Worm (Caenorhabditis elegans) whole organism, L3 larva: ENCODE measurements around the gene F08C6.5.

Source experiments
- R02D3.7 ChIP-seq: fragments of 150-350 bp; optimal IDR thresholded peaks from 2 replicates; lab custom pipeline; 2014; ENCODE audit warnings: missing biosample characterization, missing genetic modification characterization
- ceh-16 ChIP-seq: sonication (generic microtip); optimal IDR thresholded peaks from 2 replicates; lab custom pipeline; 2017; ENCODE audit warnings: missing biosample characterization, missing genetic modification characterization
- fos-1 ChIP-seq: fragments of 150-350 bp; optimal IDR thresholded peaks from 2 replicates; lab custom pipeline; 2014; ENCODE audit warnings: missing biosample characterization, missing genetic modification characterization
- lin-15B ChIP-seq: fragments of 150-350 bp; optimal IDR thresholded peaks from 2 replicates; lab custom pipeline; 2014; ENCODE audit warnings: missing biosample characterization, missing genetic modification characterization
- lin-39 ChIP-seq: fragments of 150-350 bp; optimal IDR thresholded peaks from 2 replicates; lab custom pipeline; 2018; ENCODE audit warnings: missing biosample characterization, missing genetic modification reagents, missing genetic modification characterization
- nhr-11 ChIP-seq: fragments of 150-350 bp; optimal IDR thresholded peaks from 2 replicates; lab custom pipeline; 2014; ENCODE audit warnings: missing biosample characterization, missing genetic modification characterization
- nhr-28 ChIP-seq: fragments of 150-350 bp; optimal IDR thresholded peaks from 2 replicates; lab custom pipeline; 2014; ENCODE audit warnings: missing biosample characterization, missing genetic modification characterization
- nhr-76 ChIP-seq: fragments of 150-350 bp; sonication (generic microtip); optimal IDR thresholded peaks from 5 replicates; lab custom pipeline; 2014; ENCODE audit warnings: missing biosample characterization, missing genetic modification characterization
- pqm-1 ChIP-seq: fragments of 150-350 bp; optimal IDR thresholded peaks from 2 replicates; lab custom pipeline; 2017; ENCODE audit warnings: missing biosample characterization, missing genetic modification characterization, inconsistent platforms
- snpc-4 ChIP-seq: fragments of 150-350 bp; optimal IDR thresholded peaks from 2 replicates; lab custom pipeline; 2014; ENCODE audit warnings: missing biosample characterization, missing genetic modification characterization
- ztf-11 ChIP-seq: fragments of 150-350 bp; optimal IDR thresholded peaks from 2 replicates; lab custom pipeline; 2014; ENCODE audit warnings: missing biosample characterization, missing genetic modification characterization

DNA sequence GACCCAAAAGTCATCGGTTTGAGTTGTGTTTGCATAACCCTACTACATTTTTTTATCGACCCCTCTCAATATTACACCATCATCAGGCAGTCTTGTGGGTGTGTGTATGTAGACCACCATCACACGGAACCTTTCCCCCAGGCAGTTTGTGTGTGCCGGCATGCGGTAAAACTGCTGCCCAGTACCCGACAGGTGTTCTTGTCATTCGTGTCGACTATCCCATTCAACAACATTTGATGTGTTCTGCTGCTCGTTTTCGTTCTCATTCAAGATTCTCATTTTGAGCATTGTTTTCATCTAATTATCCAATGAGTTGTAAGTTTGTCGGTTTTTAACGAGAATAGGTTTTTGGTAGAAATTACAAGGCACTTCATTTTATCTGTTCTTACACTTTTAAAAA is 36.6 kb upstream of the F08C6.5 start:
- TF ChIP-seq ztf-11 (tag; lab: Kevin White, UChicago): no peak
- no peak for TF ChIP-seq R02D3.7 (tag; lab: Kevin White, UChicago)
- TF ChIP-seq ceh-16 (tag; lab: Kevin White, UChicago): no peak
- TF ChIP-seq snpc-4 (tag; lab: Kevin White, UChicago): no peak
- no peak for TF ChIP-seq pqm-1 (tag; lab: Kevin White, UChicago)
- TF ChIP-seq nhr-11: no peak
- TF ChIP-seq lin-39 (tag; lab: Kevin White, UChicago): peak; percentile 14
- TF ChIP-seq nhr-28 (tag; lab: Kevin White, UChicago): no peak
- no peak for TF ChIP-seq lin-15B (tag; lab: Kevin White, UChicago)
- no peak for TF ChIP-seq fos-1 (tag; lab: Kevin White, UChicago)
- TF ChIP-seq nhr-76 (tag; lab: Kevin White, UChicago): no peak
